Fruit fly (Drosophila melanogaster) whole organism, prepupa: ENCODE data around the gene CG4953.

ENCODE experiments used
- CG10631 ChIP-seq: fragments of 200-800 bp; sonication (Bioruptor generic); optimal IDR thresholded peaks from 2 replicates; lab custom pipeline; 2016; ENCODE audit warnings: missing biosample characterization, missing genetic modification characterization
- CG11294 ChIP-seq: fragments of 200-800 bp; sonication (Bioruptor generic); IDR thresholded peaks from 2 replicates; pipeline ENCODE4 v1.3.6; 2022; ENCODE audit warnings: missing biosample characterization, missing genetic modification characterization
- CG11762 ChIP-seq: fragments of 200-800 bp; sonication (Bioruptor generic); optimal IDR thresholded peaks from 3 replicates; lab custom pipeline; 2016; ENCODE audit warnings: missing biosample characterization, missing genetic modification characterization; ENCODE audit not compliant: insufficient read depth
- CG11902 ChIP-seq: fragments of 200-800 bp; sonication (Bioruptor generic); optimal IDR thresholded peaks from 3 replicates; lab custom pipeline; 2016; ENCODE audit warnings: missing biosample characterization, missing genetic modification characterization
- CG15336 ChIP-seq: fragments of 200-800 bp; sonication (Bioruptor generic); IDR thresholded peaks from 2 replicates; pipeline ENCODE4 v1.3.6; 2022; ENCODE audit warnings: missing biosample characterization, missing genetic modification characterization
- CG3032 ChIP-seq: fragments of 200-800 bp; optimal IDR thresholded peaks from 2 replicates; lab custom pipeline; 2019; ENCODE audit warnings: missing biosample characterization, mild to moderate bottlenecking, missing genetic modification characterization, moderate library complexity
- CG32006 ChIP-seq: fragments of 200-800 bp; sonication (Bioruptor generic); optimal IDR thresholded peaks from 3 replicates; lab custom pipeline; 2017; ENCODE audit warnings: missing biosample characterization, mild to moderate bottlenecking, missing genetic modification characterization
- CG34406 ChIP-seq: fragments of 200-800 bp; sonication (Bioruptor generic); optimal IDR thresholded peaks from 3 replicates; lab custom pipeline; 2016; ENCODE audit warnings: missing biosample characterization, missing genetic modification characterization
- CG3919 ChIP-seq: fragments of 200-800 bp; sonication (Bioruptor generic); optimal IDR thresholded peaks from 3 replicates; lab custom pipeline; 2016; ENCODE audit warnings: missing biosample characterization, missing genetic modification characterization
- CG6792 ChIP-seq: fragments of 200-800 bp; sonication (Bioruptor generic); optimal IDR thresholded peaks from 3 replicates; lab custom pipeline; 2016; ENCODE audit warnings: missing biosample characterization, missing genetic modification characterization
- CG7368 ChIP-seq: fragments of 200-800 bp; sonication (Bioruptor generic); optimal IDR thresholded peaks from 3 replicates; lab custom pipeline; 2016; ENCODE audit warnings: missing biosample characterization, missing genetic modification characterization
- CG8319 ChIP-seq: fragments of 200-800 bp; sonication (Bioruptor generic); optimal IDR thresholded peaks from 3 replicates; lab custom pipeline; 2016; ENCODE audit warnings: missing biosample characterization, missing genetic modification characterization
- CG8632 ChIP-seq: fragments of 200-800 bp; sonication (Bioruptor generic); optimal IDR thresholded peaks from 3 replicates; lab custom pipeline; 2016; ENCODE audit warnings: missing biosample characterization, missing genetic modification characterization
- Eip75B ChIP-seq: fragments of 200-800 bp; sonication (Bioruptor generic); optimal IDR thresholded peaks from 3 replicates; lab custom pipeline; 2016; ENCODE audit warnings: missing biosample characterization, missing genetic modification characterization
- Eip78C ChIP-seq: fragments of 200-800 bp; sonication (Bioruptor generic); peaks from one replicate; lab custom pipeline; 2016; ENCODE audit warnings: missing biosample characterization, missing genetic modification characterization
- Eip93F ChIP-seq: fragments of 200-800 bp; sonication (Bioruptor generic); optimal IDR thresholded peaks from 2 replicates; lab custom pipeline; 2016; ENCODE audit warnings: missing biosample characterization, mild to moderate bottlenecking, missing genetic modification characterization
- Ets21C ChIP-seq: fragments of 200-800 bp; sonication (Bioruptor generic); optimal IDR thresholded peaks from 3 replicates; lab custom pipeline; 2016; ENCODE audit warnings: missing biosample characterization, missing genetic modification characterization
- Ets96B ChIP-seq: fragments of 200-800 bp; optimal IDR thresholded peaks from 2 replicates; lab custom pipeline; 2019; ENCODE audit warnings: missing biosample characterization, mild to moderate bottlenecking, missing genetic modification characterization, moderate library complexity
- Gug ChIP-seq: fragments of 200-800 bp; sonication (Bioruptor generic); IDR thresholded peaks from 2 replicates; pipeline ENCODE4 v1.3.6; 2022; ENCODE audit warnings: missing biosample characterization, missing genetic modification characterization
- Hr38 ChIP-seq: sonication (Bioruptor generic); optimal IDR thresholded peaks from 2 replicates; lab custom pipeline; 2016; ENCODE audit warnings: missing biosample characterization, missing genetic modification characterization
- Hr39 ChIP-seq: fragments of 200-800 bp; sonication (Bioruptor generic); optimal IDR thresholded peaks from 2 replicates; lab custom pipeline; 2016; ENCODE audit warnings: missing biosample characterization, missing genetic modification characterization
- Hr4 ChIP-seq: fragments of 200-800 bp; sonication (Bioruptor generic); optimal IDR thresholded peaks from 3 replicates; lab custom pipeline; 2016; ENCODE audit warnings: missing biosample characterization, missing genetic modification characterization
- Lpt ChIP-seq: fragments of 200-800 bp; sonication (Bioruptor generic); optimal IDR thresholded peaks from 3 replicates; lab custom pipeline; 2016; ENCODE audit warnings: missing biosample characterization, missing genetic modification characterization
- Met ChIP-seq: fragments of 200-800 bp; sonication (Bioruptor generic); optimal IDR thresholded peaks from 3 replicates; lab custom pipeline; 2016; ENCODE audit warnings: missing biosample characterization, missing genetic modification characterization
- OdsH ChIP-seq: fragments of 200-800 bp; sonication (Bioruptor generic); optimal IDR thresholded peaks from 3 replicates; lab custom pipeline; 2016; ENCODE audit warnings: missing biosample characterization, missing genetic modification characterization
- Sox102F ChIP-seq: fragments of 200-800 bp; sonication (Bioruptor generic); optimal IDR thresholded peaks from 2 replicates; lab custom pipeline; 2016; ENCODE audit warnings: missing biosample characterization, mild to moderate bottlenecking, missing genetic modification characterization
- Sox14 ChIP-seq: fragments of 200-800 bp; sonication (Bioruptor generic); optimal IDR thresholded peaks from 3 replicates; lab custom pipeline; 2016; ENCODE audit warnings: missing biosample characterization, missing genetic modification characterization
- Sox15 ChIP-seq: fragments of 200-800 bp; sonication (Bioruptor generic); optimal IDR thresholded peaks from 3 replicates; lab custom pipeline; 2016; ENCODE audit warnings: missing biosample characterization, missing genetic modification characterization
- acj6 ChIP-seq: fragments of 200-800 bp; sonication (Bioruptor generic); optimal IDR thresholded peaks from 3 replicates; lab custom pipeline; 2016; ENCODE audit warnings: missing biosample characterization, missing genetic modification characterization
- eg ChIP-seq: fragments of 200-800 bp; sonication (Bioruptor generic); IDR thresholded peaks from 3 replicates; pipeline ENCODE4 v1.3.6; 2022; ENCODE audit warnings: missing biosample characterization, missing genetic modification characterization
- esn ChIP-seq: fragments of 200-800 bp; sonication (Bioruptor generic); optimal IDR thresholded peaks from 2 replicates; lab custom pipeline; 2016; ENCODE audit warnings: missing biosample characterization, mild to moderate bottlenecking, missing genetic modification characterization, moderate library complexity
- fkh ChIP-seq: fragments of 200-800 bp; sonication (Bioruptor generic); optimal IDR thresholded peaks from 3 replicates; lab custom pipeline; 2017; ENCODE audit warnings: missing biosample characterization, mild to moderate bottlenecking, missing genetic modification characterization, moderate library complexity
- lz ChIP-seq: fragments of 200-800 bp; sonication (Bioruptor generic); optimal IDR thresholded peaks from 3 replicates; lab custom pipeline; 2016; ENCODE audit warnings: missing biosample characterization, missing genetic modification characterization
- net ChIP-seq: fragments of 200-800 bp; sonication (Bioruptor generic); optimal IDR thresholded peaks from 3 replicates; lab custom pipeline; 2016; ENCODE audit warnings: missing biosample characterization, missing genetic modification characterization
- pdm3 ChIP-seq: fragments of 200-800 bp; sonication (Bioruptor generic); optimal IDR thresholded peaks from 3 replicates; lab custom pipeline; 2016; ENCODE audit warnings: missing biosample characterization, missing genetic modification characterization
- salr ChIP-seq, 2 experiments: fragments of 200-800 bp; sonication (Bioruptor generic); optimal IDR thresholded peaks; 3 replicates each; lab custom pipeline; 2016 to 2018; ENCODE audit warnings: missing biosample characterization in 2 of 2, missing genetic modification characterization in 2 of 2, mild to moderate bottlenecking in 1 of 2
- spab ChIP-seq: fragments of 200-800 bp; sonication (Bioruptor generic); optimal IDR thresholded peaks from 2 replicates; lab custom pipeline; 2017; ENCODE audit warnings: missing biosample characterization, mild to moderate bottlenecking, missing genetic modification characterization, missing genetic modification reagents
- svp ChIP-seq: fragments of 200-800 bp; sonication (Bioruptor generic); peaks from one replicate; lab custom pipeline; 2016; ENCODE audit warnings: missing biosample characterization, missing genetic modification characterization
- topi ChIP-seq: fragments of 200-800 bp; sonication (Bioruptor generic); optimal IDR thresholded peaks from 3 replicates; lab custom pipeline; 2016; ENCODE audit warnings: missing biosample characterization, missing genetic modification characterization

The CG4953 gene

DNA sequence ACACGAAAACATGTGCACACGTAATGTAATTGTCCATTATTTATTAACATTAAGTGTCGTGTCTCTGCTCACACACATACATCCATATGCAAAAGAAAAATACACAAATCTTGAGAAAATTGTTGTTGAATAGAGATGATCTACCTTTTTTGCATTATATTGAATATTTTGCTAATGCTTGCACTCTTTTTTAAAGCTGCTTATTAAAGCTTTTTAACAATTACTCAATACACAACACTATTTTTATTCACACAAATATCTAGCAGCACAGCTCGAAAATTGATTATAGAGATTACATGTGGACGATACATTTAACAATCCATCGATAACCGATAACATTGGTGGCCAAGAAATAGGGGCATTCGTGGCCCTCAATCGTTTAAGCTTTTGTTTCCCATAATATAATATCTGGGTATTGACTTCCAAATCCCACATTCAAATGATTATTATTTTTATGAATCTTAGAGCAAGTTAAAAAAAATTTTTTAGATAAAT is 25.6 kb downstream of the CG4953 start, which contains the start of gene Ufd4 (continued):
- TF ChIP-seq salr (GFP tag; optimal IDR thresholded peaks at IDR 0.05; lab: Kevin White, UChicago) (no peak), net (no peak), CG3032 (tag; lab: Kevin White, UChicago) (peak; percentile 67), Eip75B (GFP tag; lab: Kevin White, UChicago) (no peak), Sox102F (GFP tag; lab: Kevin White, UChicago) (no peak), fkh (GFP tag; lab: Kevin White, UChicago) (no peak), CG10631 (no peak), CG11762 (GFP tag; lab: Kevin White, UChicago) (no peak), CG3919 (GFP tag; lab: Kevin White, UChicago) (no peak), CG15336 (GFP tag; lab: Robert Waterston, UW) (peak; percentile 68; the same call in 1 of the 2 replicates), CG8319 (GFP tag; lab: Kevin White, UChicago) (no peak), Eip93F (GFP tag; lab: Kevin White, UChicago) (no peak), esn (peak; percentile 70), Sox14 (GFP tag; lab: Kevin White, UChicago) (no peak), Lpt (GFP tag; lab: Kevin White, UChicago) (no peak), CG6792 (GFP tag; lab: Kevin White, UChicago) (peak; percentile 29), spab (GFP tag; lab: Kevin White, UChicago) (no peak), svp (GFP tag; lab: Kevin White, UChicago) (no peak)

DNA sequence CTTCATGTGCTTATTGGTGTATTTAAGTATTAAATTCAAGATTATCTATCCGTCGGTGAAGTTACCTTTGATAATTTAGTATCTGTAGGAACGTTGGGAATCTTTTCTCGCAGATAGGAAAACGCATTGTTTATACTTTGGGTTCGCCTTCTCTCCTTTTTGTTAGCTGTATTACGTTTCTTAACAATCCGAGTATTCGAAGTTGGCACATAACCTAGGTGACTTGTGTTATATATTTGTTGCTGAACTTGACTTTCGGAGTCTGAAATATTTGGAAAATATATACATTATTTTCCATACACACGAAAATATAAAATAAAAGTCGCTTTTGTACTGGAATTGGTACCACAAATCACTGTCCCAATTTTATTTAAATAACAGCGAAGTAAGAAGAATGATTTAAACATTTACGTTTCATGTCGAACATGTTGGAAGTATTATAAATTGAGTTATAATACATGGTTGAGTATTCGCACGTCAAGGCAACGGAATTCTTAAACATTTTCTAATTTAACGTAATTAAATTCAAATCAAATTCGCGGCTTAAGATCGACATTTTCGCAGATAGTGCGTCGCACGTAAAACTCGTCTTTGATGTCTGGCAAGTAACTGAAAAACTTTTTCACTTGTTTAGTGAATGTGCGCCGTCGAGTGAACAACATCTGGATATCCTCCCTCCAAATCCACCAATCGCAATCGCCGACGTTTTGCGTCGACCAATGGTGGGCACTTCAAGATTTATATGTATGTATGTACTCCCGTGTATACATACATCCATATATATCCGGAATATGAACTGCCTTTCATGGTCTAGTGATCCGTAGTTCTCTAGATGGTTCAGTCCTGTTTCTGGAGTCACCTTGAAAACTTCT is 28.5 kb downstream of the CG4953 start, which contains the start of gene Hand:
Hand (minus strand) TSS at position 588 of the 872 bp plus-strand sequence.
- TF ChIP-seq OdsH (GFP tag; lab: Kevin White, UChicago) = no peak
- peak; percentile 26 for TF ChIP-seq Eip78C (GFP tag; lab: Kevin White, UChicago)
- no peak for TF ChIP-seq salr (GFP tag; optimal IDR thresholded peaks at IDR 0.05; lab: Kevin White, UChicago)
- TF ChIP-seq, all 60 proteins: peak for 1

DNA sequence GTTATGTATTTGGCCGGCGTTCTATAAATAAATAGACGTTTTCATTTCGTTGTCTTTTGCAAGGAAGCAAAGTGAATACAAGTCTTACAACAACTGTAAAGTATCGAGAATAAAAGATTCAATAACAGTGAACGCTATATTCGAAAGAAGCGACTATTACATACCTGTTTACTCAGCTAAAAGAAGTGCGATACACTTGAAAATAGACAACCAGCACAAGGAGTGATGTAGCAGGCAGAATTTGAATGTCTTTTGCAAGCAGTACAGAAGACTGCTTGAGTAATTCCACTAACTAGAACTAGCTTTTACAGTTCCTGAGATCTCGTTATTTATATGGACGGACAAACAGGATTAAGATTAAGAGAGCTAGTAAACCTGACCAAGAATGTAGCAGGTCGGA is 31.8 kb downstream of the CG4953 start:
- no peak for TF ChIP-seq Gug (GFP tag; lab: Robert Waterston, UW)
- peak; percentile 91 for TF ChIP-seq fkh (GFP tag; lab: Kevin White, UChicago)

DNA sequence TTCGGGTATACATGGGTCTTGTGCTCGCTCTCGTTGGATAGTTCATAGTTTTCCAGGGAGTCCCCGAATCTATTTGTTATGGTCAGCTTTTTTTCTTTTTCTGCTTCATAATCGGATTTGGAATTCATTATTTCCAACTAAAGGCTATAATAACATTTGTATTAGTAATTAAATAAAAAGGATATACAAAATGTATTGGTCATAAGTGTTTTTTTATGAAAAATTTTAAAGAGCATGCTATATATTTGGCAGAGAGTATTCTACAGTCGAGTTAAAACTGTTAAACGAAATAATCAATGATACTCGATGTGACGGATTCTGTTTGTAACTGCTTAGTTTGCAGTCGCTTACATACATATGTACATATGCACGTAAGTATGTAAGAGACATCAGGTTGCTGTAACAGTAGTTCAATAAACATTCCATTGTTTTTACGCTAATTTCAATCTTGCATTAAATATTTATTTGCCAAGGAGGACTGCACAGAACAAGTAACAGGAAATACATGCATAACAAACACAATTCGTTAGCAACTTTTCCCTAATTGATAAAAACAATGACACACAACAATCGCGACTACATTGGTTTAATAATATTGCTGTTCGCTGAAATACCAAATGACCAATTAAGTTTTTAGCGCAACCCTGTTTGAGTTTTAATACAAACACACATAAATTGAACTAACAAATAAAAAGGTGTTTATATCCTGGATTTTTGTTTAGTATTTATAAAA is 32.7 kb downstream of the CG4953 start:
- TF ChIP-seq Ets96B (tag; lab: Kevin White, UChicago) (peak; percentile 16), OdsH (GFP tag; lab: Kevin White, UChicago) (peak; percentile 17), Sox15 (GFP tag; lab: Kevin White, UChicago) (no peak), lz (peak; percentile 4), CG11294 (no peak), esn (peak; percentile 19), CG7368 (no peak), CG11902 (no peak), CG3032 (tag; lab: Kevin White, UChicago) (no peak), CG15336 (GFP tag; lab: Robert Waterston, UW) (peak; percentile 21; the same call in 1 of the 2 replicates), Eip93F (GFP tag; lab: Kevin White, UChicago) (no peak), Ets21C (GFP tag; lab: Kevin White, UChicago) (no peak), topi (peak; percentile 15), CG10631 (peak; percentile 10), Met (peak; percentile 36), CG8319 (GFP tag; lab: Kevin White, UChicago) (no peak), CG11762 (GFP tag; lab: Kevin White, UChicago) (no peak), Eip78C (GFP tag; lab: Kevin White, UChicago) (peak; percentile 78), CG8632 (GFP tag; lab: Kevin White, UChicago) (no peak), pdm3 (no peak), eg (GFP tag; lab: Robert Waterston, UW) (no peak), Hr39 (peak; percentile 2), acj6 (peak; percentile 22), Hr4 (GFP tag; lab: Kevin White, UChicago) (peak; percentile 39), Lpt (GFP tag; lab: Kevin White, UChicago) (no peak), CG32006 (GFP tag; lab: Kevin White, UChicago) (no peak), spab (GFP tag; lab: Kevin White, UChicago) (no peak), Hr38 (GFP tag; lab: Kevin White, UChicago) (no peak), CG34406 (GFP tag; lab: Kevin White, UChicago) (no peak), CG6792 (GFP tag; lab: Kevin White, UChicago) (no peak), Sox14 (GFP tag; lab: Kevin White, UChicago) (no peak)
